Worm (Caenorhabditis elegans) whole organism, mixed stage, embryonic: ENCODE data around the gene dmsr-1.

Experiments
- M03D4.4 ChIP-seq: sonication (generic microtip); optimal IDR thresholded peaks from 2 replicates; lab custom pipeline; 2017; ENCODE audit warnings: mild to moderate bottlenecking, missing genetic modification characterization, missing compliant biosample characterization
- blmp-1 ChIP-seq: fragments of 150-350 bp; optimal IDR thresholded peaks from 2 replicates; lab custom pipeline; 2014; ENCODE audit warnings: missing biosample characterization, missing genetic modification characterization
- ceh-43 ChIP-seq: fragments of 200-800 bp; sonication (Bioruptor generic); optimal IDR thresholded peaks from 2 replicates; lab custom pipeline; 2018; ENCODE audit warnings: mild to moderate bottlenecking, missing genetic modification characterization, moderate library complexity, missing compliant biosample characterization
- ceh-83 ChIP-seq: fragments of 200-800 bp; sonication (Bioruptor generic); optimal IDR thresholded peaks from 2 replicates; lab custom pipeline; 2018; ENCODE audit warnings: mild to moderate bottlenecking, missing genetic modification characterization, missing compliant biosample characterization
- ces-1 ChIP-seq: fragments of 150-350 bp; optimal IDR thresholded peaks from 2 replicates; lab custom pipeline; 2014; ENCODE audit warnings: missing biosample characterization, missing genetic modification reagents, missing genetic modification characterization
- elt-3 ChIP-seq: fragments of 150-350 bp; optimal IDR thresholded peaks from 2 replicates; lab custom pipeline; 2014; ENCODE audit warnings: missing biosample characterization, missing genetic modification characterization
- ham-2 ChIP-seq: fragments of 200-800 bp; sonication (Bioruptor generic); optimal IDR thresholded peaks from 2 replicates; lab custom pipeline; 2018; ENCODE audit warnings: mild to moderate bottlenecking, missing genetic modification characterization, missing compliant biosample characterization
- hlh-1 ChIP-seq: fragments of 150-350 bp; optimal IDR thresholded peaks from 2 replicates; lab custom pipeline; 2014; ENCODE audit warnings: missing biosample characterization, missing genetic modification reagents, missing genetic modification characterization
- lin-13 ChIP-seq: fragments of 150-350 bp; optimal IDR thresholded peaks from 2 replicates; lab custom pipeline; 2014; ENCODE audit warnings: missing biosample characterization, missing genetic modification characterization
- lin-32 ChIP-seq: fragments of 200-800 bp; sonication (Bioruptor generic); optimal IDR thresholded peaks from 2 replicates; lab custom pipeline; 2018; ENCODE audit warnings: mild to moderate bottlenecking, missing genetic modification characterization, missing compliant biosample characterization
- lsy-2 ChIP-seq: fragments of 150-350 bp; optimal IDR thresholded peaks from 2 replicates; lab custom pipeline; 2014; ENCODE audit warnings: missing biosample characterization, missing genetic modification characterization
- mab-5 ChIP-seq: fragments of 150-350 bp; optimal IDR thresholded peaks from 2 replicates; lab custom pipeline; 2014; ENCODE audit warnings: missing biosample characterization, missing genetic modification characterization
- mep-1 ChIP-seq: fragments of 150-350 bp; optimal IDR thresholded peaks from 2 replicates; lab custom pipeline; 2017; ENCODE audit warnings: missing biosample characterization, missing genetic modification reagents, missing genetic modification characterization, inconsistent platforms
- nhr-2 ChIP-seq: fragments of 150-350 bp; optimal IDR thresholded peaks from 2 replicates; lab custom pipeline; 2014; ENCODE audit warnings: missing biosample characterization, missing genetic modification characterization
- nhr-28 ChIP-seq: fragments of 150-350 bp; optimal IDR thresholded peaks from 2 replicates; lab custom pipeline; 2014; ENCODE audit warnings: missing biosample characterization, missing genetic modification characterization
- snpc-4 ChIP-seq: fragments of 150-350 bp; optimal IDR thresholded peaks from 2 replicates; lab custom pipeline; 2014; ENCODE audit warnings: missing biosample characterization, missing genetic modification characterization
- tbx-8 ChIP-seq: fragments of 200-800 bp; sonication (Bioruptor generic); optimal IDR thresholded peaks from 2 replicates; lab custom pipeline; 2018; ENCODE audit warnings: mild to moderate bottlenecking, missing genetic modification characterization, moderate library complexity, missing compliant biosample characterization
- ztf-11 ChIP-seq: fragments of 150-350 bp; optimal IDR thresholded peaks from 2 replicates; lab custom pipeline; 2014; ENCODE audit warnings: missing biosample characterization, missing genetic modification characterization

Gene dmsr-1

DNA sequence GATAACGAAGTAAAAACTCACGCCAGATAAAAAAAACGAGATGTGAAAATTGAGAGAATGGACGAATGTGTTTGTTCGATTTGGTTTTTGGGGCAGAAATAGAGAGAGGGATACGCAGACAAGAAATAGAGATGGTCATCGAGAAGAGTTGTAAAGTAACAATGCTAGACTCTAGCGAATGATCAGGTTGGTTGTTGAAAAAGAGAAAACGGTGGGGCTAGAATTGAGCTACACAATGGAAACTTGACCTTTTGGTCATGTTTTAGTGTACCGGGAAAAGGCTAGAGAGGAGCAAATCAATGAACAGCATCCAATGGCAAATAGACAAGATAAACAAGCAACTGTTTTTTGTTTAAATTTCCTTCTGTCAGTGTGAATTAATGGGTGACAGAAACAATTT, 51.8 kb downstream of the dmsr-1 start, which contains the start of gene dhs-19:
Gene dhs-19, minus strand, starts transcription at position 101 of the 400 bp plus-strand sequence.
- no peak for TF ChIP-seq ham-2 (GFP tag; lab: Kevin White, UChicago)
- TF ChIP-seq ceh-43 = no peak
- no peak for TF ChIP-seq elt-3 (tag; lab: Kevin White, UChicago)
- no peak for TF ChIP-seq lin-13 (tag; lab: Kevin White, UChicago)
- TF ChIP-seq blmp-1 (tag; lab: Kevin White, UChicago) = no peak
- TF ChIP-seq snpc-4 (tag; lab: Kevin White, UChicago) = no peak
- no peak for TF ChIP-seq mab-5
- no peak for TF ChIP-seq M03D4.4 (tag; lab: Kevin White, UChicago)
- TF ChIP-seq mep-1 (tag; lab: Kevin White, UChicago) = no peak
- TF ChIP-seq ztf-11 (tag; lab: Kevin White, UChicago) = no peak
- TF ChIP-seq nhr-28 (tag; lab: Kevin White, UChicago) = no peak
- TF ChIP-seq ceh-83 (GFP tag; lab: Kevin White, UChicago) = no peak
- TF ChIP-seq ces-1 (GFP tag; lab: Kevin White, UChicago) = no peak
- TF ChIP-seq tbx-8 = no peak
- TF ChIP-seq lin-32 (GFP tag; lab: Kevin White, UChicago) = no peak
- no peak for TF ChIP-seq hlh-1
- no peak for TF ChIP-seq lsy-2 (tag; lab: Kevin White, UChicago)
- TF ChIP-seq nhr-2 = no peak
